Fruit fly (Drosophila melanogaster): ENCODE results near the gene CG15576.

CG15576 gene

DNA sequence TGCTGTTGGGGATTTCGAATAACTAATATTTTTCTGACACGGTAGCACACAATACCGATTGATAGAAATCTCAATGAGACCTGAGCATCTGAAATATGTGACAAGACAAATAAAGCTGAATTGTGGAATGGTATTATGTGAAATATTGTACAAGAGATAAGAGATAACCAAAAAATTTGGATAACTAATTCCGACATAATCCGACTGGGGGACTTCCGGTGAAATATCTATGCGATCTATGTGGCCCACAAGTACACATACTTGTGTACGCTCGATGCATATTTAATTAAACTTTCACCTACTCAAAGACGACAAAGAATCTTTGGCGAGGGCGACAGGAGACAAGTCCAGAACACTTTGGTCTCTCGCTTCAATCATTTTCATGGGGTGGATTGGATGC is at the start of gene CG15576:
CG15576 (minus strand) TSS at position 101 of the 400 bp plus-strand sequence.
- TF ChIP-seq Dp (GFP tag; optimal IDR thresholded peaks at IDR 0.05) (no peak), CG10366 (GFP tag; IDR thresholded peaks at IDR 0.05) (no peak)

- TF ChIP-seq Vsx1 (GFP tag; optimal IDR thresholded peaks at IDR 0.05) = no peak
- TF ChIP-seq Ptx1 (GFP tag; IDR thresholded peaks at IDR 0.05) = no peak
- TF ChIP-seq btn (GFP tag; optimal IDR thresholded peaks at IDR 0.05) = no peak
- TF ChIP-seq seq (GFP tag; IDR thresholded peaks at IDR 0.05) = no peak
- no peak for TF ChIP-seq lmd (GFP tag; IDR thresholded peaks at IDR 0.05)
- no peak for TF ChIP-seq scrt (GFP tag; optimal IDR thresholded peaks at IDR 0.05)
- TF ChIP-seq CG16863 (GFP tag; optimal IDR thresholded peaks at IDR 0.05) = no peak
- TF ChIP-seq CG4404 (GFP tag; IDR thresholded peaks at IDR 0.05) = no peak
- no peak for TF ChIP-seq fd102C (GFP tag; optimal IDR thresholded peaks at IDR 0.05)
- no peak for TF ChIP-seq ap (GFP tag; IDR thresholded peaks at IDR 0.05)
- TF ChIP-seq CG10431 (GFP tag; optimal IDR thresholded peaks at IDR 0.05) = no peak
- no peak for TF ChIP-seq aop (GFP tag; IDR thresholded peaks at IDR 0.05)
- no peak for TF ChIP-seq CG15479 (GFP tag; optimal IDR thresholded peaks at IDR 0.05)
- TF ChIP-seq CG15514 (GFP tag; optimal IDR thresholded peaks at IDR 0.05) = no peak
- no peak for TF ChIP-seq CG6175 (GFP tag; IDR thresholded peaks at IDR 0.05)
Measured at dm6 chrX:4302246-4302645, 49.7 kb upstream of the CG15576 start, which contains the start of gene CG12692. CG12692 (minus strand) TSS chrX:4302346.

dm6 chrX:4293418-4293817 is 40.8 kb upstream of the CG15576 start:
- TF ChIP-seq Dek (tag; optimal IDR thresholded peaks at IDR 0.05) (no peak), CG10321 (GFP tag; IDR thresholded peaks at IDR 0.05) (no peak), phol (tag; optimal IDR thresholded peaks at IDR 0.05) (peak; percentile 55), CTCF (GFP tag; optimal IDR thresholded peaks at IDR 0.05) (peak; percentile 80), CG14965 (GFP tag; optimal IDR thresholded peaks at IDR 0.05; ENCODE audit: borderline replicate concordance) (peak; percentile 80)

dm6 chrX:4280769-4281168 is 28.2 kb upstream of the CG15576 start:
- TF ChIP-seq CG1529 (GFP tag; optimal IDR thresholded peaks at IDR 0.05) = no peak
- TF ChIP-seq ssp (GFP tag; IDR thresholded peaks at IDR 0.05) = no peak
- no peak for TF ChIP-seq stc (GFP tag; IDR thresholded peaks at IDR 0.05)
- peak; percentile 67 for TF ChIP-seq kah (GFP tag; optimal IDR thresholded peaks at IDR 0.05)
- peak; percentile 7 for TF ChIP-seq ewg (GFP tag; optimal IDR thresholded peaks at IDR 0.05)
- TF ChIP-seq CrebB (tag; optimal IDR thresholded peaks at IDR 0.05) = no peak
- TF ChIP-seq peb (GFP tag; IDR thresholded peaks at IDR 0.05) = no peak
- no peak for TF ChIP-seq knrl (GFP tag; IDR thresholded peaks at IDR 0.05; ENCODE audit: partially characterized antibody)
- no peak for TF ChIP-seq insv (GFP tag; optimal IDR thresholded peaks at IDR 0.05)
- TF ChIP-seq CG11504 (tag; optimal IDR thresholded peaks at IDR 0.05) = peak; percentile 97
- no peak for TF ChIP-seq CG15514 (GFP tag; optimal IDR thresholded peaks at IDR 0.05)
- no peak for TF ChIP-seq CG8924 (tag; optimal IDR thresholded peaks at IDR 0.05)
- no peak for TF ChIP-seq ham (GFP tag; IDR thresholded peaks at IDR 0.05)
- no peak for TF ChIP-seq rib (GFP tag; IDR thresholded peaks at IDR 0.05)
- peak; percentile 75 for TF ChIP-seq scrt (GFP tag; optimal IDR thresholded peaks at IDR 0.05)
- no peak for TF ChIP-seq Med (GFP tag)
- TF ChIP-seq bigmax (GFP tag; optimal IDR thresholded peaks at IDR 0.05) = no peak
- no peak for TF ChIP-seq CG7556 (GFP tag; optimal IDR thresholded peaks at IDR 0.05)
- no peak for TF ChIP-seq psq (GFP tag; optimal IDR thresholded peaks at IDR 0.05)
- no peak for TF ChIP-seq CG32772 (GFP tag; IDR thresholded peaks at IDR 0.05)
- no peak for TF ChIP-seq klu (GFP tag; IDR thresholded peaks at IDR 0.05)
- TF ChIP-seq cato (GFP tag; optimal IDR thresholded peaks at IDR 0.05; ENCODE audit: borderline replicate concordance) = no peak
- TF ChIP-seq Xrp1 (GFP tag; IDR thresholded peaks at IDR 0.05) = no peak
- peak; percentile 25 for TF ChIP-seq nerfin-1 (tag; optimal IDR thresholded peaks at IDR 0.05)
